Worm (Caenorhabditis elegans) whole organism, L1 larva: Measurements from ENCODE around the gene str-52.

ENCODE experiments used
- C04F5.9 ChIP-seq: sonication (generic microtip); optimal IDR thresholded peaks from 2 replicates; lab custom pipeline; 2016; ENCODE audit warnings: missing genetic modification characterization, missing compliant biosample characterization
- C16A3.4 ChIP-seq: fragments of 150-350 bp; optimal IDR thresholded peaks from 2 replicates; lab custom pipeline; 2014; ENCODE audit warnings: missing biosample characterization, missing genetic modification characterization
- C34B4.2 ChIP-seq: sonication (generic microtip); optimal IDR thresholded peaks from 2 replicates; lab custom pipeline; 2017; ENCODE audit warnings: mild to moderate bottlenecking, missing genetic modification characterization, missing compliant biosample characterization
- ama-1 ChIP-seq: fragments of 150-350 bp; optimal IDR thresholded peaks from 2 replicates; lab custom pipeline; 2014
- blmp-1 ChIP-seq: fragments of 150-350 bp; optimal IDR thresholded peaks from 2 replicates; lab custom pipeline; 2014; ENCODE audit warnings: missing biosample characterization, missing genetic modification characterization
- ceh-8 ChIP-seq: fragments of 200-800 bp; sonication (Bioruptor generic); optimal IDR thresholded peaks from 2 replicates; lab custom pipeline; 2018; ENCODE audit warnings: mild to moderate bottlenecking, missing genetic modification characterization, moderate library complexity, missing compliant biosample characterization
- ceh-88 ChIP-seq: fragments of 200-800 bp; sonication (Bioruptor generic); IDR thresholded peaks from 2 replicates; pipeline ENCODE4 v1.3.6; 2022; ENCODE audit warnings: missing genetic modification characterization, missing compliant biosample characterization
- ces-1 ChIP-seq: fragments of 150-350 bp; optimal IDR thresholded peaks from 2 replicates; lab custom pipeline; 2014; ENCODE audit warnings: missing biosample characterization, missing genetic modification reagents, missing genetic modification characterization
- dpl-1 ChIP-seq, 3 experiments: fragments of 150-350 bp in 2 of 3; sonication (generic microtip) in 1 of 3; optimal IDR thresholded peaks; 2 replicates each; lab custom pipeline; 2014 to 2017; ENCODE audit warnings: missing biosample characterization in 3 of 3, missing genetic modification characterization in 3 of 3, missing genetic modification reagents in 3 of 3
- efl-1 ChIP-seq, 4 experiments: fragments of 150-350 bp; optimal IDR thresholded peaks in 3 of 4; peaks in 1 of 4; 1 replicate in 1 of 4; 2 replicates in 3 of 4; lab custom pipeline; 2014; ENCODE audit warnings: missing biosample characterization in 2 of 4, missing genetic modification characterization in 2 of 4, missing genetic modification reagents in 2 of 4
- egl-27 ChIP-seq, 2 experiments: fragments of 150-350 bp in 1 of 2; sonication (generic microtip); optimal IDR thresholded peaks; 3 replicates each; lab custom pipeline; 2017 to 2018; ENCODE audit warnings: missing biosample characterization in 2 of 2, missing genetic modification characterization in 2 of 2, missing genetic modification reagents in 2 of 2
- elt-2 ChIP-seq: sonication (generic microtip); optimal IDR thresholded peaks from 2 replicates; lab custom pipeline; 2016; ENCODE audit warnings: missing genetic modification characterization, mild to moderate bottlenecking, inconsistent platforms, missing compliant biosample characterization, missing genetic modification reagents
- elt-3 ChIP-seq, 6 experiments: fragments of 150-350 bp in 1 of 6; sonication (generic microtip); optimal IDR thresholded peaks; 2 replicates each; lab custom pipeline; 2017 to 2018; ENCODE audit warnings: missing biosample characterization in 6 of 6, missing genetic modification characterization in 6 of 6, inconsistent platforms in 1 of 6
- fkh-10 ChIP-seq: sonication (generic microtip); optimal IDR thresholded peaks from 2 replicates; lab custom pipeline; 2017; ENCODE audit warnings: missing biosample characterization, missing genetic modification reagents, missing genetic modification characterization
- fkh-4 ChIP-seq: sonication (generic microtip); optimal IDR thresholded peaks from 2 replicates; lab custom pipeline; 2016; ENCODE audit warnings: missing compliant biosample characterization, missing genetic modification characterization, borderline replicate concordance
- hlh-4 ChIP-seq: sonication (generic microtip); optimal IDR thresholded peaks from 2 replicates; lab custom pipeline; 2016; ENCODE audit warnings: mild to moderate bottlenecking, missing genetic modification characterization, missing compliant biosample characterization
- lin-15B ChIP-seq: fragments of 150-350 bp; sonication (generic microtip); optimal IDR thresholded peaks from 3 replicates; lab custom pipeline; 2014; ENCODE audit warnings: missing biosample characterization, missing genetic modification characterization
- lin-35 ChIP-seq, 2 experiments: fragments of 150-350 bp; optimal IDR thresholded peaks; 2 replicates each; lab custom pipeline; 2014; ENCODE audit warnings: missing biosample characterization in 2 of 2, missing genetic modification characterization in 2 of 2, missing genetic modification reagents in 2 of 2
- lir-3 ChIP-seq: sonication (generic microtip); optimal IDR thresholded peaks from 2 replicates; lab custom pipeline; 2016; ENCODE audit warnings: mild to moderate bottlenecking, missing genetic modification characterization, moderate library complexity, missing compliant biosample characterization; ENCODE audit not compliant: poor library complexity
- lsy-2 ChIP-seq, 2 experiments: fragments of 150-350 bp; optimal IDR thresholded peaks; 2 replicates each; lab custom pipeline; 2014; ENCODE audit warnings: missing biosample characterization in 2 of 2, missing genetic modification characterization in 2 of 2
- mab-9 ChIP-seq: fragments of 200-800 bp; sonication (Bioruptor generic); IDR thresholded peaks from 2 replicates; pipeline ENCODE4 v1.3.6; 2022; ENCODE audit warnings: missing genetic modification reagents, missing genetic modification characterization, missing compliant biosample characterization
- nhr-11 ChIP-seq: fragments of 150-350 bp; optimal IDR thresholded peaks from 2 replicates; lab custom pipeline; 2014; ENCODE audit warnings: missing biosample characterization, missing genetic modification characterization
- nhr-19 ChIP-seq: fragments of 200-800 bp; sonication (Bioruptor generic); conservative IDR thresholded peaks from 2 replicates; pipeline ENCODE4 v1.3.6; 2022; ENCODE audit warnings: missing genetic modification characterization, missing compliant biosample characterization
- nhr-20 ChIP-seq: sonication (generic microtip); optimal IDR thresholded peaks from 2 replicates; lab custom pipeline; 2016; ENCODE audit warnings: mild to moderate bottlenecking, missing genetic modification characterization, missing compliant biosample characterization
- nhr-237 ChIP-seq: fragments of 150-350 bp; optimal IDR thresholded peaks from 2 replicates; lab custom pipeline; 2014; ENCODE audit warnings: missing biosample characterization, missing genetic modification characterization
- rnt-1 ChIP-seq: sonication (generic microtip); optimal IDR thresholded peaks from 2 replicates; lab custom pipeline; 2016; ENCODE audit warnings: mild to moderate bottlenecking, missing genetic modification characterization, moderate library complexity, missing compliant biosample characterization
- skn-1 ChIP-seq: fragments of 150-350 bp; optimal IDR thresholded peaks from 2 replicates; lab custom pipeline; 2014; ENCODE audit warnings: missing biosample characterization, missing genetic modification characterization
- sox-4 ChIP-seq: sonication (generic microtip); optimal IDR thresholded peaks from 2 replicates; lab custom pipeline; 2016; ENCODE audit warnings: missing genetic modification characterization, missing compliant biosample characterization
- sptf-1 ChIP-seq: fragments of 150-350 bp; optimal IDR thresholded peaks from 2 replicates; lab custom pipeline; 2014; ENCODE audit warnings: missing biosample characterization, missing genetic modification characterization
- tbx-2 ChIP-seq: sonication (generic microtip); optimal IDR thresholded peaks from 2 replicates; lab custom pipeline; 2016; ENCODE audit warnings: missing genetic modification characterization, missing compliant biosample characterization
- unc-130 ChIP-seq: fragments of 150-350 bp; optimal IDR thresholded peaks from 2 replicates; lab custom pipeline; 2017; ENCODE audit warnings: missing biosample characterization, missing genetic modification characterization, inconsistent platforms
- unc-30 ChIP-seq: sonication (generic microtip); optimal IDR thresholded peaks from 2 replicates; lab custom pipeline; 2017; ENCODE audit warnings: missing biosample characterization, missing genetic modification characterization
- unc-62 ChIP-seq: fragments of 150-350 bp; optimal IDR thresholded peaks from 2 replicates; lab custom pipeline; 2014; ENCODE audit warnings: missing biosample characterization, missing genetic modification reagents, missing genetic modification characterization
- zip-4 ChIP-seq: fragments of 200-800 bp; sonication (Bioruptor generic); optimal IDR thresholded peaks from 2 replicates; lab custom pipeline; 2018; ENCODE audit warnings: mild to moderate bottlenecking, missing genetic modification characterization, moderate library complexity, missing compliant biosample characterization
- ztf-11 ChIP-seq, 2 experiments: sonication (generic microtip); optimal IDR thresholded peaks; 2 replicates each; lab custom pipeline; 2016 to 2017; ENCODE audit warnings: missing genetic modification characterization in 2 of 2, missing biosample characterization in 1 of 2, missing compliant biosample characterization in 1 of 2

The str-52 gene

DNA sequence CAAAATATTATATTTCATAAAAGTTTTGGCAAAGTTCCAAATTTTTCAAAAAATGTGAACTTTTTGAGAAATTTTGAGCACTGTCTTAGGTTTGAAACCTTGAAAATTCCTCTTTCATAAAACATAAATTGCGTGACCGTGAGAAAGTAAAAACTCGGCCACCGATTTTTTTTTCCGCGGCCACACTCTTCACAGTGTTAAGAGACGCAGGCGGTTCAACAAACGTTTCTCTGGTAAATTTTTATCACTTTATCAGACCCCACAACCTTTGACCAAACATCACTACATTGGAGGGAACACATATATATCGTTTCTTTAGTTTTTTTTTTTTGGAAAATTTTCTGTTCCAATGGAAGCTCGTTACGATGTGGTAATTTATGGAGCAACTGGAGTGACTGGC lies 23.4 kb downstream of the str-52 start, which contains the start of gene F22F7.2:
Gene F22F7.2, plus strand, starts transcription at position 266 of the 400 bp plus-strand sequence.
- TF ChIP-seq hlh-4, result no peak
- TF ChIP-seq blmp-1, result peak; percentile 9
- peak in 1 of 2 experiments; percentile 29 for TF ChIP-seq lin-35 (GFP tag; optimal IDR thresholded peaks at IDR 0.05; lab: Kevin White, UChicago)
- peak; percentile 50 for TF ChIP-seq rnt-1 (tag; lab: Kevin White, UChicago)
- peak; percentile 68 for TF ChIP-seq nhr-20 (tag; lab: Kevin White, UChicago)
- peak; percentile 15 to 19 for TF ChIP-seq efl-1 (optimal IDR thresholded peaks at IDR 0.05; lab: Kevin White, UChicago)
- TF ChIP-seq efl-1 (GFP tag; optimal IDR thresholded peaks at IDR 0.05 in 1 of 2; lab: Kevin White, UChicago), result peak in 1 of 2 experiments; percentile 38
- peak in 1 of 3 experiments; percentile 6 for TF ChIP-seq dpl-1 (GFP tag; optimal IDR thresholded peaks at IDR 0.05; lab: Kevin White, UChicago)
- no peak for TF ChIP-seq C34B4.2 (tag; lab: Kevin White, UChicago)
- no peak for TF ChIP-seq unc-62
- peak in 1 of 6 experiments; percentile 37 for TF ChIP-seq elt-3 (tag; optimal IDR thresholded peaks at IDR 0.05; lab: Kevin White, UChicago)

DNA sequence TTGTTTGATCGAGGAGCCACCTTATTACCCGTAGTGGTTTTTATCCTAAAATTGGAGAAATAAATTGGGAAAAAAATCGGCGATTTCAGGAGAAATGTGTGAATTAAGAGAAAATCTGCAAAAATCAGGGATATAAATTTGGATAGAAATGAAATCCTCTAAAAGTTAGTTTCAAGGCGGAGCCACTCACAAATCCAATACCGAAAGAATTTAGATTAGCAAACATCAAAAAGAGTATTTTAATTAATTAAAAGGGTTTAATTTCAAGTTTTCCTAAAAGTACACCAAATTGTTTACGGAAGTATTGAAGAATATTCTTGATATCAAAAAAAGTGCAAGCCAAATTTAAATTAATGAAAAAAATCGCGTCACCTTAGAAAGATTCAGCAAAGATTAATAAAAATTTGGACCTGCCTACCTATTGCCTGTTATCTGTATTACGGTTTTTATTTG lies 24.0 kb downstream of the str-52 start, which contains the start of gene F22F7.8:
Gene F22F7.8, minus strand, starts transcription at position 51 of the 453 bp plus-strand sequence.
- TF ChIP-seq nhr-237 (tag; lab: Kevin White, UChicago) (no peak), mab-9 (GFP tag; lab: Robert Waterston, UW) (no peak), lir-3 (no peak), zip-4 (GFP tag; lab: Kevin White, UChicago) (no peak), lsy-2 (tag; optimal IDR thresholded peaks at IDR 0.05; lab: Kevin White, UChicago) (no peak), ceh-88 (no peak), egl-27 (tag; optimal IDR thresholded peaks at IDR 0.05; lab: Kevin White, UChicago) (no peak)

DNA sequence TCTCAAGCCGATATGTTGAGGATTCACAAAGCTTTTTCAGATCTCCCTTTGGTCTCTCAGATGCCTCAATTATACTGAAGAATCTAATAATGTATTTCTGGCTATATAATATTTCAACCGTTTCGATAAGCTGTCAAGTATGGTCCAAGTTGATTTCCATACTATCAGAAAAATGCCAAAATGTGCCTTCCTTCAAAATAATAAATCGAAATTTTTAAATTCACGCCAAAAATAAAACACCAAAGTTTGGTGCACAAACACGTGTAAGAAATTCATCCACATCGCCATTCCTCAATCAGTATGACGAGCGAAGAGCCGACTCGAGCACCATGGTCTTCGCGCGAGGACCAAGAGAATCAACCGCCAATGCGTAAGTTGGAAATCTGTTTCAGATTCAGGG lies 26.4 kb downstream of the str-52 start, which contains the start of gene F22F7.11:
Gene F22F7.11, plus strand, starts transcription at position 301 of the 400 bp plus-strand sequence.
- no peak for TF ChIP-seq lir-3
- TF ChIP-seq nhr-20 (tag; lab: Kevin White, UChicago), result no peak
- no peak for TF ChIP-seq fkh-10 (GFP tag; lab: Kevin White, UChicago)
- TF ChIP-seq skn-1 (tag; lab: Kevin White, UChicago), result no peak
- TF ChIP-seq nhr-11, result no peak
- TF ChIP-seq, all 84 proteins: peak for 0

DNA sequence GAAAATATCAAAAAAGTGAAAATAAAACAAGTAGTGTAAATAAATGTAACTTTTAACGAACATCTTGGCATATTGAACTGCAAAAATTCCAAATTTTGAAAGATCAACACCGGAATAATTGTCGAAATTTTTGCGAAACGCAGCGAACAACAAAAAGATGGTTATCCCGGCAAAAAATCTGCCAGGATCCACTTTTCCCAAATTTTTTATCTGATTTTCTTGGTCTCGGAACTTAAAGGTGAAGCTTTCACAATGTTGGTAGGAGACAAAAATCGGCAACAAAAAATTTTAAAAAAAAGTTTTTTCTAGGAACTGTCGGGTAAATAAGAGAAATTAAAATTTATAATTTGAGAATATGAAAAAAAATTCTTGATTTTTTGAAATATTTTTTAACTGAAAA lies 27.4 kb downstream of the str-52 start, which contains the start of gene bgnt-1.2:
Gene bgnt-1.2, minus strand, starts transcription at position 101 of the 400 bp plus-strand sequence.
- TF ChIP-seq unc-130 (tag; lab: Kevin White, UChicago) (no peak), blmp-1 (no peak), ama-1 (lab: Kevin White, UChicago) (no peak), sox-4 (tag; lab: Kevin White, UChicago) (no peak), ces-1 (no peak), C04F5.9 (tag; lab: Kevin White, UChicago) (no peak), rnt-1 (tag; lab: Kevin White, UChicago) (no peak), sptf-1 (tag; lab: Kevin White, UChicago) (no peak), C16A3.4 (tag; lab: Kevin White, UChicago) (no peak), nhr-19 (GFP tag; lab: Robert Waterston, UW) (no peak), lin-15B (tag; lab: Kevin White, UChicago) (no peak), unc-30 (tag; lab: Kevin White, UChicago) (no peak), fkh-4 (tag; lab: Kevin White, UChicago) (no peak), tbx-2 (tag; lab: Kevin White, UChicago) (no peak), lin-35 (GFP tag; optimal IDR thresholded peaks at IDR 0.05; lab: Kevin White, UChicago) (no peak), elt-2 (no peak), dpl-1 (GFP tag; optimal IDR thresholded peaks at IDR 0.05; lab: Kevin White, UChicago) (no peak), ztf-11 (tag; optimal IDR thresholded peaks at IDR 0.05; lab: Kevin White, UChicago) (no peak), ceh-8 (GFP tag; lab: Kevin White, UChicago) (no peak), nhr-11 (no peak)
